Worm (Caenorhabditis elegans): ENCODE data around the gene C06C3.3.

Gene C06C3.3

DNA sequence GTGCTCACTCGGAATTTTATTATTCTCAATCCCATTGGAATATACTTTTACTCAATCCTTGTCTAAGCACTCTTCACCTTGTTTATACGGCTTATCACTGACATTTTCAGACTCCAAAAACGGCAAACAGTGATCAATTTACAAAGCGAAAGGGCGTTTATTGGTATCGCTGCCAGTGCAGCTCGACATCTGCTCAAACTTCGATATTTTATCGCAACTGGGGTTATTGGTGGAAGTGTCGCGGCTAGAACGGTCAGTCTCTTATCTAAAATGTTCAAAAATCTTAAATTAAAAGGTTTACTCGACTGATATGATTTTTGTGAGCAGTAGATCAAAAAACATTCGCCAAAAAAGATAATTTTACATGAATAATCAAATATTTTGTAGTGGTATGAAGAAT, 46.7 kb downstream of the C06C3.3 start:
- no peak for TF ChIP-seq ztf-11 (tag; optimal IDR thresholded peaks at IDR 0.05)
- TF ChIP-seq elt-2 (tag; optimal IDR thresholded peaks at IDR 0.05) = peak; percentile 20
- no peak for TF ChIP-seq egl-13 (tag; optimal IDR thresholded peaks at IDR 0.05)
- no peak for TF ChIP-seq nhr-84 (tag; optimal IDR thresholded peaks at IDR 0.05)
- no peak for TF ChIP-seq ztf-4 (tag; optimal IDR thresholded peaks at IDR 0.05)
- TF ChIP-seq mep-1 (tag; optimal IDR thresholded peaks at IDR 0.05) = no peak
- no peak for TF ChIP-seq alr-1 (tag; optimal IDR thresholded peaks at IDR 0.05; ENCODE audit: borderline replicate concordance)
- no peak for TF ChIP-seq blmp-1 (tag; optimal IDR thresholded peaks at IDR 0.05)

- TF ChIP-seq lsy-2 (tag; optimal IDR thresholded peaks at IDR 0.05) = peak in 1 of 2 experiments; percentile 40
- no peak for TF ChIP-seq dpl-1 (GFP tag; optimal IDR thresholded peaks at IDR 0.05)
- TF ChIP-seq egl-13 (tag; optimal IDR thresholded peaks at IDR 0.05) = no peak
- TF ChIP-seq unc-86 (tag; optimal IDR thresholded peaks at IDR 0.05) = no peak
- no peak for TF ChIP-seq tlp-1 (tag; optimal IDR thresholded peaks at IDR 0.05)
- no peak for TF ChIP-seq jun-1 (tag; optimal IDR thresholded peaks at IDR 0.05)
- no peak for TF ChIP-seq ceh-63 (GFP tag; optimal IDR thresholded peaks at IDR 0.05)
- peak; percentile 19 for TF ChIP-seq mep-1 (tag; optimal IDR thresholded peaks at IDR 0.05)
- peak; percentile 27 for TF ChIP-seq nhr-71 (tag; optimal IDR thresholded peaks at IDR 0.05)
- peak; percentile 56 for TF ChIP-seq lin-14 (GFP tag; optimal IDR thresholded peaks at IDR 0.05)
- no peak for TF ChIP-seq unc-30 (tag; optimal IDR thresholded peaks at IDR 0.05)
- no peak for TF ChIP-seq ceh-8 (GFP tag; optimal IDR thresholded peaks at IDR 0.05)
- no peak for TF ChIP-seq nhr-19 (GFP tag; conservative IDR thresholded peaks at IDR 0.05)
- no peak for TF ChIP-seq Y116A8C.19 (tag; optimal IDR thresholded peaks at IDR 0.05; ENCODE audit: borderline replicate concordance)
- no peak for TF ChIP-seq efl-1 (optimal IDR thresholded peaks at IDR 0.05)
- TF ChIP-seq efl-1 (GFP tag; optimal IDR thresholded peaks at IDR 0.05 in 1 of 2) = peak in 1 of 2 experiments; percentile 7
- no peak for TF ChIP-seq aha-1 (tag; optimal IDR thresholded peaks at IDR 0.05)
These were observed 47.4 kb downstream of the C06C3.3 start, which contains the start of gene eat-3 for ce11 chrII:9324824-9325351. eat-3 (plus strand) TSS chrII:9324874.

- TF ChIP-seq dsc-1 (tag; optimal IDR thresholded peaks at IDR 0.05) (peak; percentile 18), lir-3 (tag; optimal IDR thresholded peaks at IDR 0.05; ENCODE audit: poor library complexity) (no peak)
These were observed 48.6 kb downstream of the C06C3.3 start, which contains the start of gene egli-1 for ce11 chrII:9323660-9324059. egli-1 (plus strand) TSS chrII:9323960.

ce11 chrII:9322870-9323349, 49.4 kb downstream of the C06C3.3 start, which contains the start of gene rab-39:
rab-39 (minus strand) TSS chrII:9322920.
- TF ChIP-seq blmp-1 (tag; optimal IDR thresholded peaks at IDR 0.05) = peak; percentile 45
- no peak for TF ChIP-seq ama-1 (optimal IDR thresholded peaks at IDR 0.05)
- no peak for TF ChIP-seq aly-2 (tag; optimal IDR thresholded peaks at IDR 0.05)
- TF ChIP-seq nhr-20 (tag; optimal IDR thresholded peaks at IDR 0.05) = peak; percentile 4
- no peak for TF ChIP-seq hlh-4 (tag; optimal IDR thresholded peaks at IDR 0.05)
- TF ChIP-seq skn-1 (tag; optimal IDR thresholded peaks at IDR 0.05) = peak; percentile 32
- TF ChIP-seq dpl-1 (GFP tag; optimal IDR thresholded peaks at IDR 0.05) = peak; percentile 22 to 53 (median 31)
- TF ChIP-seq lin-14 (GFP tag; optimal IDR thresholded peaks at IDR 0.05) = peak; percentile 31
- TF ChIP-seq lin-35 (GFP tag; optimal IDR thresholded peaks at IDR 0.05) = peak; percentile 21 to 42
- peak; percentile 26 for TF ChIP-seq C16A3.4 (tag; optimal IDR thresholded peaks at IDR 0.05)
- no peak for TF ChIP-seq nhr-19 (GFP tag; conservative IDR thresholded peaks at IDR 0.05)
- peak; percentile 30 for TF ChIP-seq nhr-71 (tag; optimal IDR thresholded peaks at IDR 0.05)
- no peak for TF ChIP-seq ceh-90 (tag; optimal IDR thresholded peaks at IDR 0.05)
- peak; percentile 65 for TF ChIP-seq mep-1 (tag; optimal IDR thresholded peaks at IDR 0.05)
- peak; percentile 15 to 30 for TF ChIP-seq efl-1 (optimal IDR thresholded peaks at IDR 0.05)
- TF ChIP-seq efl-1 (GFP tag; optimal IDR thresholded peaks at IDR 0.05 in 1 of 2) = peak; percentile 40 to 83
- TF ChIP-seq ztf-11 (tag; optimal IDR thresholded peaks at IDR 0.05) = no peak
- no peak for TF ChIP-seq sox-4 (tag; optimal IDR thresholded peaks at IDR 0.05)
- TF ChIP-seq dsc-1 (tag; optimal IDR thresholded peaks at IDR 0.05) = peak; percentile 33
- peak; percentile 7 for TF ChIP-seq snu-23 (GFP tag; optimal IDR thresholded peaks at IDR 0.05)
- peak; percentile 23 for TF ChIP-seq nhr-47 (tag; optimal IDR thresholded peaks at IDR 0.05)
- no peak for TF ChIP-seq mef-2 (tag; optimal IDR thresholded peaks at IDR 0.05)
- TF ChIP-seq fkh-8 (tag; optimal IDR thresholded peaks at IDR 0.05) = peak; percentile 29
- peak; percentile 42 to 70 for TF ChIP-seq lsy-2 (tag; optimal IDR thresholded peaks at IDR 0.05)
- TF ChIP-seq unc-98 (GFP tag; IDR thresholded peaks at IDR 0.05) = no peak
- TF ChIP-seq ceh-8 (GFP tag; optimal IDR thresholded peaks at IDR 0.05) = no peak
- TF ChIP-seq nhr-84 (tag; optimal IDR thresholded peaks at IDR 0.05) = no peak
- TF ChIP-seq lin-15B (tag; optimal IDR thresholded peaks at IDR 0.05) = no peak
- no peak for TF ChIP-seq isw-1 (GFP tag; IDR thresholded peaks at IDR 0.05)

Measured in whole organism, L1 larva.